Fruit fly (Drosophila melanogaster) whole organism, wandering third instar larva: ENCODE measurements around the gene Hr4.
A peak's percentile ranks its signal among the peaks of the same experiment; 100 is the strongest.

Experiments used
- Abd-B ChIP-seq: fragments of >200 bp; optimal IDR thresholded peaks from 2 replicates; lab custom pipeline; 2017; ENCODE audit warnings: missing biosample characterization, missing genetic modification characterization
- Dfd ChIP-seq: fragments of >200 bp; optimal IDR thresholded peaks from 2 replicates; lab custom pipeline; 2017; ENCODE audit warnings: missing biosample characterization, missing genetic modification characterization
- Hr78 ChIP-seq: fragments of >200 bp; optimal IDR thresholded peaks from 2 replicates; lab custom pipeline; 2017; ENCODE audit warnings: missing biosample characterization, missing genetic modification characterization
- Rel ChIP-seq, 2 experiments: fragments of 200-800 bp; sonication (Bioruptor generic) in 1 of 2; optimal IDR thresholded peaks; 2 replicates in 1 of 2; 3 replicates in 1 of 2; lab custom pipeline; 2016 to 2019; ENCODE audit warnings: mild to moderate bottlenecking in 2 of 2, missing biosample characterization in 2 of 2, missing genetic modification characterization in 2 of 2, moderate library complexity in 1 of 2
- Sp1 ChIP-seq: fragments of 200-800 bp; sonication (Bioruptor generic); optimal IDR thresholded peaks from 3 replicates; lab custom pipeline; 2019; ENCODE audit warnings: missing biosample characterization, mild to moderate bottlenecking, missing genetic modification characterization, moderate library complexity
- ey ChIP-seq: fragments of 200-800 bp; sonication (Bioruptor generic); optimal IDR thresholded peaks from 2 replicates; lab custom pipeline; 2016; ENCODE audit warnings: missing biosample characterization, missing genetic modification characterization
- h ChIP-seq: fragments of 200-800 bp; sonication (Bioruptor generic); optimal IDR thresholded peaks from 3 replicates; lab custom pipeline; 2016; ENCODE audit warnings: missing biosample characterization, mild to moderate bottlenecking, missing genetic modification characterization
- jim ChIP-seq: fragments of 175-275, 200-325 bp; sonication (Bioruptor generic); optimal IDR thresholded peaks from 2 replicates; lab custom pipeline; 2016; ENCODE audit warnings: missing biosample characterization, mild to moderate bottlenecking, missing genetic modification characterization
- lola ChIP-seq: fragments of >200 bp; optimal IDR thresholded peaks from 2 replicates; lab custom pipeline; 2017; ENCODE audit warnings: missing biosample characterization, missing genetic modification characterization
- rgr ChIP-seq: fragments of 200-800 bp; sonication (Bioruptor generic); optimal IDR thresholded peaks from 3 replicates; lab custom pipeline; 2016; ENCODE audit warnings: missing biosample characterization, mild to moderate bottlenecking, missing genetic modification characterization
- woc ChIP-seq: sonication (Bioruptor generic); optimal IDR thresholded peaks from 2 replicates; lab custom pipeline; 2016; ENCODE audit warnings: missing biosample characterization, mild to moderate bottlenecking, missing genetic modification characterization

- no peak for TF ChIP-seq Abd-B (GFP tag; lab: Kevin White, UChicago)
- no peak for TF ChIP-seq jim (GFP tag; lab: Kevin White, UChicago)
- no peak for TF ChIP-seq lola (GFP tag; lab: Kevin White, UChicago)
- no peak for TF ChIP-seq h (GFP tag; lab: Kevin White, UChicago)
- TF ChIP-seq ey (GFP tag; lab: Kevin White, UChicago) = no peak
- TF ChIP-seq Dfd (GFP tag; lab: Kevin White, UChicago) = no peak
- no peak for TF ChIP-seq Rel (GFP tag; optimal IDR thresholded peaks at IDR 0.05; lab: Kevin White, UChicago)
- TF ChIP-seq Rel (tag; optimal IDR thresholded peaks at IDR 0.05; lab: Kevin White, UChicago) = no peak
- peak; percentile 50 for TF ChIP-seq woc (GFP tag; lab: Kevin White, UChicago)
- no peak for TF ChIP-seq Sp1 (GFP tag; lab: Kevin White, UChicago)
- TF ChIP-seq rgr (GFP tag; lab: Kevin White, UChicago) = no peak
- no peak for TF ChIP-seq Hr78 (GFP tag; lab: Kevin White, UChicago)
These were observed 95.2 kb downstream of the Hr4 start for dm6 chrX:2036800-2037488.
